Worm (Caenorhabditis elegans): ENCODE measurements around the gene gpn-1.

DNA sequence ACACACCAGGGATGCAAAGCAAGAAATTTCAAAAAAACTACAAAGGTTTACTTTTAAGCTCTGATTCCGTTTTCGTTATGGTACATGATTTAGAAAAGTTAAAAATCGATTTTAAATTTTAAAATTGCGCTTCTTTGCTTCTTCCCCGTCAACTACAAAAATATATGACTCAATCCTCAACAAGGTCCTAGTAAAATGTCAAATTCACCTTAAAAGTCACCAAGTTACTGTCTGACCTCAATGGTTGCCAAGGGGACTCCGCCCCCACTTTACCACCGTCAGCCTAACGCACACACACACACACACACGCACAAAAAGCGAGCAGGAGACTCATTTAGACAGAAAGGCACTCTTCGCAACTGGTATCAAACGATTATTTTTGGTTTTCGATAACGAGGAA lies at the start of gene gpn-1:
- no peak for TF ChIP-seq ztf-11 (tag; optimal IDR thresholded peaks at IDR 0.05)
- no peak for TF ChIP-seq elt-2 (tag; optimal IDR thresholded peaks at IDR 0.05)
- TF ChIP-seq nhr-85 (tag), result no peak
- TF ChIP-seq ama-1 (optimal IDR thresholded peaks at IDR 0.05), result no peak
- TF ChIP-seq pqm-1 (tag; optimal IDR thresholded peaks at IDR 0.05), result no peak
- TF ChIP-seq F16B12.6 (tag; optimal IDR thresholded peaks at IDR 0.05), result no peak
- TF ChIP-seq unc-62 (GFP tag; optimal IDR thresholded peaks at IDR 0.05), result no peak
- no peak for TF ChIP-seq lin-35 (GFP tag; optimal IDR thresholded peaks at IDR 0.05)
- no peak for TF ChIP-seq blmp-1 (tag; optimal IDR thresholded peaks at IDR 0.05)
